Fruit fly (Drosophila melanogaster) whole organism, embryonic: ENCODE results near the gene Pxn.

Source experiments
- ATbp ChIP-seq: fragments of 200-800 bp; sonication (Bioruptor generic); optimal IDR thresholded peaks from 2 replicates; lab custom pipeline; 2017; ENCODE audit warnings: missing biosample characterization, mild to moderate bottlenecking, missing genetic modification characterization, missing genetic modification reagents
- Antp ChIP-seq: fragments of 200-800 bp; sonication (Bioruptor generic); optimal IDR thresholded peaks from 3 replicates; lab custom pipeline; 2016; ENCODE audit warnings: missing biosample characterization, missing genetic modification characterization
- Bdp1 ChIP-seq: fragments of 200-800 bp; sonication (Bioruptor generic); optimal IDR thresholded peaks from 3 replicates; lab custom pipeline; 2016; ENCODE audit warnings: missing biosample characterization, missing genetic modification characterization
- CG10431 ChIP-seq: fragments of 200-800 bp; sonication (Bioruptor generic); optimal IDR thresholded peaks from 3 replicates; lab custom pipeline; 2018; ENCODE audit warnings: missing biosample characterization, mild to moderate bottlenecking, missing genetic modification characterization
- CG11398 ChIP-seq: fragments of 200-800 bp; sonication (Bioruptor generic); optimal IDR thresholded peaks from 2 replicates; lab custom pipeline; 2016; ENCODE audit warnings: missing biosample characterization, missing genetic modification characterization
- CG11560 ChIP-seq: fragments of 200-800 bp; sonication (Bioruptor generic); IDR thresholded peaks from 3 replicates; pipeline ENCODE4 v1.3.6; 2022; ENCODE audit warnings: missing biosample characterization, missing genetic modification characterization
- CG14441 ChIP-seq: fragments of 200-800 bp; sonication (Bioruptor generic); IDR thresholded peaks from 2 replicates; pipeline ENCODE4 v1.3.6; 2022; ENCODE audit warnings: missing biosample characterization, missing genetic modification characterization
- CG14710 ChIP-seq: fragments of 200-800 bp; sonication (Bioruptor generic); optimal IDR thresholded peaks from 3 replicates; lab custom pipeline; 2019; ENCODE audit warnings: missing biosample characterization, mild to moderate bottlenecking, missing genetic modification characterization, moderate library complexity
- CG17361 ChIP-seq: fragments of 200-800 bp; sonication (Bioruptor generic); IDR thresholded peaks from 3 replicates; pipeline ENCODE4 v1.3.6; 2022; ENCODE audit warnings: missing biosample characterization, missing genetic modification characterization
- CG17612 ChIP-seq: fragments of 200-800 bp; sonication (Bioruptor generic); IDR thresholded peaks from 2 replicates; pipeline ENCODE4 v1.3.6; 2022; ENCODE audit warnings: missing biosample characterization, missing genetic modification characterization
- CG18619 ChIP-seq: fragments of 200-800 bp; sonication (Bioruptor generic); optimal IDR thresholded peaks from 3 replicates; lab custom pipeline; 2017; ENCODE audit warnings: missing biosample characterization, mild to moderate bottlenecking, missing genetic modification characterization
- CG4282 ChIP-seq: fragments of 200-800 bp; sonication (Bioruptor generic); optimal IDR thresholded peaks from 2 replicates; lab custom pipeline; 2016; ENCODE audit warnings: missing biosample characterization, missing genetic modification characterization
- CG7357 ChIP-seq: fragments of 200-800 bp; sonication (Bioruptor generic); IDR thresholded peaks from 3 replicates; pipeline ENCODE4 v1.3.6; 2022; ENCODE audit warnings: missing biosample characterization, missing genetic modification characterization
- CG7987 ChIP-seq: fragments of 200-800 bp; sonication (Bioruptor generic); optimal IDR thresholded peaks from 2 replicates; lab custom pipeline; 2018; ENCODE audit warnings: missing biosample characterization, mild to moderate bottlenecking, missing genetic modification characterization, moderate library complexity
- Deaf1 ChIP-seq: fragments of 200-800 bp; optimal IDR thresholded peaks from 3 replicates; lab custom pipeline; 2019; ENCODE audit warnings: missing biosample characterization, mild to moderate bottlenecking, missing genetic modification characterization, moderate library complexity
- GATAe ChIP-seq: fragments of 200-800 bp; sonication (Bioruptor generic); conservative IDR thresholded peaks from 2 replicates; pipeline ENCODE4 v1.3.6; 2022; ENCODE audit warnings: missing biosample characterization, missing genetic modification characterization
- Hand ChIP-seq: fragments of 200-800 bp; sonication (Bioruptor generic); optimal IDR thresholded peaks from 2 replicates; lab custom pipeline; 2017; ENCODE audit warnings: mild to moderate bottlenecking, missing biosample characterization, missing genetic modification reagents, missing genetic modification characterization
- Hmr ChIP-seq: fragments of 200-800 bp; sonication (Bioruptor generic); optimal IDR thresholded peaks from 3 replicates; lab custom pipeline; 2017; ENCODE audit warnings: mild to moderate bottlenecking, missing biosample characterization, missing genetic modification reagents, missing genetic modification characterization
- Hr39 ChIP-seq: fragments of >200 bp; optimal IDR thresholded peaks from 2 replicates; lab custom pipeline; 2017
- Hr51 ChIP-seq, 2 experiments: fragments of 200-800 bp; sonication (Bioruptor generic); optimal IDR thresholded peaks; 2 replicates in 1 of 2; 3 replicates in 1 of 2; lab custom pipeline; 2016 to 2018; ENCODE audit warnings: missing biosample characterization in 2 of 2, missing genetic modification characterization in 2 of 2, mild to moderate bottlenecking in 1 of 2, moderate library complexity in 1 of 2
- Hsf ChIP-seq: fragments of 200-800 bp; sonication (Bioruptor generic); optimal IDR thresholded peaks from 3 replicates; lab custom pipeline; 2016; ENCODE audit warnings: missing biosample characterization, missing genetic modification characterization
- Kr ChIP-seq: fragments of 200-800 bp; sonication (Bioruptor generic); optimal IDR thresholded peaks from 2 replicates; lab custom pipeline; 2017; ENCODE audit warnings: missing biosample characterization, mild to moderate bottlenecking, missing genetic modification characterization
- Lim3 ChIP-seq: fragments of 200-800 bp; sonication (Bioruptor generic); IDR thresholded peaks from 2 replicates; pipeline ENCODE4 v1.3.6; 2022; ENCODE audit warnings: missing biosample characterization, missing genetic modification characterization
- NC2α ChIP-seq: fragments of 200-800 bp; sonication (Bioruptor generic); optimal IDR thresholded peaks from 2 replicates; lab custom pipeline; 2016; ENCODE audit warnings: missing biosample characterization, missing genetic modification characterization
- Neu2 ChIP-seq: fragments of 200-800 bp; sonication (Bioruptor generic); optimal IDR thresholded peaks from 3 replicates; lab custom pipeline; 2016; ENCODE audit warnings: missing biosample characterization, missing genetic modification characterization, borderline replicate concordance
- Nf-YA ChIP-seq: fragments of 200-800 bp; sonication (Bioruptor generic); IDR thresholded peaks from 2 replicates; pipeline ENCODE4 v1.3.6; 2022; ENCODE audit warnings: missing biosample characterization, missing genetic modification characterization
- Oli ChIP-seq: fragments of 200-800 bp; sonication (Bioruptor generic); optimal IDR thresholded peaks from 2 replicates; lab custom pipeline; 2018; ENCODE audit warnings: missing biosample characterization, mild to moderate bottlenecking, missing genetic modification characterization, moderate library complexity
- Ptx1 ChIP-seq: fragments of 200-800 bp; sonication (Bioruptor generic); IDR thresholded peaks from 2 replicates; pipeline ENCODE4 v1.3.6; 2022; ENCODE audit warnings: missing biosample characterization, missing genetic modification characterization
- Rx ChIP-seq: fragments of 200-800 bp; sonication (Bioruptor generic); IDR thresholded peaks from 2 replicates; pipeline ENCODE4 v1.3.6; 2022; ENCODE audit warnings: missing biosample characterization, missing genetic modification characterization
- Sry-β ChIP-seq: fragments of 200-800 bp; sonication (Bioruptor generic); optimal IDR thresholded peaks from 2 replicates; lab custom pipeline; 2018; ENCODE audit warnings: missing biosample characterization, mild to moderate bottlenecking, missing genetic modification characterization, moderate library complexity
- Sry-δ ChIP-seq: fragments of 200-800 bp; sonication (Bioruptor generic); optimal IDR thresholded peaks from 2 replicates; lab custom pipeline; 2016; ENCODE audit warnings: missing biosample characterization, missing genetic modification characterization
- Vsx1 ChIP-seq: fragments of 200-800 bp; sonication (Bioruptor generic); optimal IDR thresholded peaks from 2 replicates; lab custom pipeline; 2017; ENCODE audit warnings: missing biosample characterization, mild to moderate bottlenecking, missing genetic modification characterization, missing genetic modification reagents
- Xbp1 ChIP-seq: fragments of 200-800 bp; sonication (Bioruptor generic); optimal IDR thresholded peaks from 3 replicates; lab custom pipeline; 2016; ENCODE audit warnings: missing biosample characterization, mild to moderate bottlenecking, missing genetic modification characterization
- abd-A ChIP-seq: fragments of 200-800 bp; sonication (Bioruptor generic); optimal IDR thresholded peaks from 3 replicates; lab custom pipeline; 2019; ENCODE audit warnings: missing biosample characterization, mild to moderate bottlenecking, missing genetic modification characterization, moderate library complexity
- aop ChIP-seq: fragments of 200-800 bp; sonication (Bioruptor generic); IDR thresholded peaks from 2 replicates; pipeline ENCODE4 v1.3.6; 2022; ENCODE audit warnings: missing biosample characterization, missing genetic modification characterization
- ato ChIP-seq: fragments of 200-800 bp; sonication (Bioruptor generic); IDR thresholded peaks from 2 replicates; pipeline ENCODE4 v1.3.6; 2022; ENCODE audit warnings: missing biosample characterization, missing genetic modification characterization; ENCODE audit not compliant: partially characterized antibody
- dimm ChIP-seq: fragments of 200-800 bp; sonication (Bioruptor generic); IDR thresholded peaks from 2 replicates; pipeline ENCODE4 v1.3.6; 2022; ENCODE audit warnings: missing biosample characterization, missing genetic modification characterization
- fru ChIP-seq: fragments of >200 bp; optimal IDR thresholded peaks from 2 replicates; lab custom pipeline; 2017
- fu2 ChIP-seq: fragments of 200-800 bp; sonication (Bioruptor generic); optimal IDR thresholded peaks from 2 replicates; lab custom pipeline; 2016; ENCODE audit warnings: missing biosample characterization, missing genetic modification characterization
- maf-S ChIP-seq: fragments of 200-800 bp; sonication (Bioruptor generic); optimal IDR thresholded peaks from 2 replicates; lab custom pipeline; 2016; ENCODE audit warnings: missing biosample characterization, missing genetic modification characterization
- nau ChIP-seq: fragments of 200-800 bp; sonication (Bioruptor generic); optimal IDR thresholded peaks from 3 replicates; lab custom pipeline; 2017; ENCODE audit warnings: missing biosample characterization, mild to moderate bottlenecking, missing genetic modification characterization, missing genetic modification reagents
- odd ChIP-seq: fragments of 200-800 bp; sonication (Bioruptor generic); optimal IDR thresholded peaks from 2 replicates; lab custom pipeline; 2017; ENCODE audit warnings: missing biosample characterization, mild to moderate bottlenecking, missing genetic modification characterization
- peb ChIP-seq: fragments of 200-800 bp; sonication (Bioruptor generic); IDR thresholded peaks from 2 replicates; pipeline ENCODE4 v1.3.6; 2022; ENCODE audit warnings: missing biosample characterization, missing genetic modification characterization
- prd ChIP-seq, 3 experiments: fragments of >200 bp in 2 of 3; fragments of 200-800 bp in 1 of 3; sonication (Bioruptor generic) in 1 of 3; optimal IDR thresholded peaks in 2 of 3; IDR thresholded peaks in 1 of 3; 2 replicates in 2 of 3; 3 replicates in 1 of 3; pipeline versions ENCODE4 v1.3.6 to Lab custom; 2017 to 2022; ENCODE audit warnings: missing biosample characterization in 1 of 3, missing genetic modification characterization in 1 of 3
- ranshi ChIP-seq: fragments of 200-800 bp; sonication (Bioruptor generic); IDR thresholded peaks from 2 replicates; pipeline ENCODE4 v1.3.6; 2022; ENCODE audit warnings: missing biosample characterization, missing genetic modification characterization
- scrt ChIP-seq: fragments of 200-800 bp; sonication (Bioruptor generic); optimal IDR thresholded peaks from 2 replicates; lab custom pipeline; 2018; ENCODE audit warnings: missing biosample characterization, mild to moderate bottlenecking, missing genetic modification characterization, moderate library complexity
- tap ChIP-seq: fragments of 200-800 bp; optimal IDR thresholded peaks from 3 replicates; lab custom pipeline; 2019; ENCODE audit warnings: missing biosample characterization, mild to moderate bottlenecking, missing genetic modification characterization, moderate library complexity
- vnd ChIP-seq: fragments of 200-800 bp; sonication (Bioruptor generic); IDR thresholded peaks from 3 replicates; pipeline ENCODE4 v1.3.6; 2022; ENCODE audit warnings: missing biosample characterization, missing genetic modification characterization; ENCODE audit not compliant: partially characterized antibody
- wdn ChIP-seq: fragments of 200-800 bp; sonication (Bioruptor generic); IDR thresholded peaks from 2 replicates; pipeline ENCODE4 v1.3.6; 2022; ENCODE audit warnings: missing biosample characterization, missing genetic modification characterization

Pxn gene

dm6 chr3L:2582753-2583536, 46.9 kb downstream of the Pxn start (continued):
- TF ChIP-seq NC2α (GFP tag; lab: Kevin White, UChicago) (peak; percentile 70), prd (optimal IDR thresholded peaks at IDR 0.05; lab: Kevin White, UChicago) (no peak), prd (GFP tag; IDR thresholded peaks at IDR 0.05; lab: Robert Waterston, UW) (peak; percentile 88), Rx (peak; percentile 87), vnd (no peak), ranshi (GFP tag; lab: Robert Waterston, UW) (peak; percentile 81), abd-A (no peak), CG7987 (peak; percentile 56), Hsf (GFP tag; lab: Kevin White, UChicago) (peak; percentile 81), CG11398 (GFP tag; lab: Kevin White, UChicago) (peak; percentile 66), fu2 (GFP tag; lab: Kevin White, UChicago) (peak; percentile 35), GATAe (no peak), Neu2 (GFP tag; lab: Kevin White, UChicago) (no peak), Sry-β (GFP tag; lab: Kevin White, UChicago) (peak; percentile 60), Lim3 (GFP tag; lab: Robert Waterston, UW) (peak; percentile 62; the same call in 1 of the 2 replicates), maf-S (GFP tag; lab: Kevin White, UChicago) (peak; percentile 46), CG7357 (GFP tag; lab: Robert Waterston, UW) (peak; percentile 71), Bdp1 (peak; percentile 17), CG17612 (GFP tag; lab: Robert Waterston, UW) (no peak), CG11560 (tag; lab: Robert Waterston, UW) (no peak), Hr51 (GFP tag; optimal IDR thresholded peaks at IDR 0.05; lab: Kevin White, UChicago) (peak; percentile 10 to 91), wdn (GFP tag; lab: Robert Waterston, UW) (no peak), dimm (GFP tag; lab: Robert Waterston, UW) (peak; percentile 68), CG14710 (tag; lab: Kevin White, UChicago) (peak; percentile 83), ato (GFP tag; lab: Robert Waterston, UW) (no peak), nau (peak; percentile 80), fru (no peak), Vsx1 (GFP tag; lab: Kevin White, UChicago) (peak; percentile 28), peb (GFP tag; lab: Robert Waterston, UW) (peak; percentile 81), ATbp (peak; percentile 87), Sry-δ (GFP tag; lab: Kevin White, UChicago) (peak; percentile 49), Hand (peak; percentile 14), Hmr (GFP tag; lab: Kevin White, UChicago) (peak; percentile 6), Antp (GFP tag; lab: Kevin White, UChicago) (peak; percentile 77), Ptx1 (GFP tag; lab: Robert Waterston, UW) (peak; percentile 90), Deaf1 (tag; lab: Kevin White, UChicago) (peak; percentile 48), Kr (GFP tag; lab: Kevin White, UChicago) (no peak), CG18619 (peak; percentile 46), CG14441 (GFP tag; lab: Robert Waterston, UW) (peak; percentile 86), Nf-YA (GFP tag; lab: Robert Waterston, UW) (peak; percentile 84), tap (tag; lab: Kevin White, UChicago) (peak; percentile 91), CG4282 (GFP tag; lab: Kevin White, UChicago) (peak; percentile 17), Xbp1 (peak; percentile 85), scrt (GFP tag; lab: Kevin White, UChicago) (peak; percentile 57), CG17361 (peak; percentile 80), Hr39 (no peak), CG10431 (GFP tag; lab: Kevin White, UChicago) (peak; percentile 59), odd (peak; percentile 71), aop (0 out of 2 replicates have a peak, but pooled peaks have one; percentile 52), Oli (peak; percentile 88)
